Worm (Caenorhabditis elegans): Measurements from ENCODE around the gene hat-1.

The hat-1 gene

DNA sequence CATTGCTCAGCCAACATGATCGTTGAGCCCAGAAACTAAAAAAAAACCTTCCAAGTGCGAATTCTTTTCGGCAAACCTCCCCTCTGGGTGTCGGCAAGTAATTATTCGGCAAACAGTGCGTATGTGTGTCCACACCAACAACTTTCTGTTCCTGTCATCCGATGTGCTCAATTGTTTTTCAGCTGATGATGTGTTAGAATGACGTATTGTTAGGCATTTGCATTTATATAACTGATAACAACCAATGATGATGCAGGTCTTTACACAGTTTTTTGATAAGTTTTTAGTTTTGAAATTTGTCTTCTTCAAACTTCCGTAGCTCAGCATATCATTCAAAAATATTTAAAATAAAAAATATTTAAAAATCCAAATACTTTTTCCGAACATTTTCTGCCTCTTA is 28.1 kb downstream of the hat-1 start:
- TF ChIP-seq scrt-1 (GFP tag; IDR thresholded peaks at IDR 0.05) (no peak), hnd-1 (tag; optimal IDR thresholded peaks at IDR 0.05) (no peak), ceh-36 (tag; optimal IDR thresholded peaks at IDR 0.05) (no peak), hmg-4 (GFP tag; optimal IDR thresholded peaks at IDR 0.05) (no peak), ceh-13 (GFP tag; optimal IDR thresholded peaks at IDR 0.05) (no peak), F13C5.2 (tag; optimal IDR thresholded peaks at IDR 0.05) (no peak), hmbx-1 (tag; optimal IDR thresholded peaks at IDR 0.05) (no peak)

DNA sequence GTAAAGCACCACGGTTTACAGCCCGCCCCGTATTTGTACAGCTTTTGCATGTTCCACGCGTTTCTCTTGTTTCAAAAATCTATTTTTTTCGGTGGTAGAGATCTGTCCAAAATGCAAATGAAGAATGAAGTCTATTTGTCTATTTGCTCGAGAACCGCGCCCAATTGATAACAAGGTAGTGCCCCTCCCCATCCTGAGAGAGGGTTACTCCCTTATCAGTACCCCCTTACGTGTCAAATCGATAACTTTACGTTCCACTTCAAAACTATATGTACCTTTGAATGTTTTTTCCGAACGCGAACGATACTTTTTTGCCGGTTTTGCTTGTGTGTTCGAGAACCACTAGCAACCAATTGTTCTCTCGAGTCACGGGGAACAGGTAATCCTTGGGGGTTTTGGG is 31.0 kb downstream of the hat-1 start:
- TF ChIP-seq hmbx-1 (tag; optimal IDR thresholded peaks at IDR 0.05) (no peak), hnd-1 (tag; optimal IDR thresholded peaks at IDR 0.05) (no peak), ama-1 (optimal IDR thresholded peaks at IDR 0.05) (no peak), tbx-11 (GFP tag; IDR thresholded peaks at IDR 0.05) (no peak), hmg-4 (GFP tag; optimal IDR thresholded peaks at IDR 0.05) (no peak), aly-1 (tag; optimal IDR thresholded peaks at IDR 0.05) (no peak), B0310.2 (tag; optimal IDR thresholded peaks at IDR 0.05) (no peak), scrt-1 (GFP tag; IDR thresholded peaks at IDR 0.05) (no peak), sea-1 (GFP tag; conservative IDR thresholded peaks at IDR 0.05) (no peak), ceh-13 (GFP tag; optimal IDR thresholded peaks at IDR 0.05) (no peak), ceh-36 (tag; optimal IDR thresholded peaks at IDR 0.05) (no peak), pes-1 (GFP tag; IDR thresholded peaks at IDR 0.05) (no peak), F13C5.2 (tag; optimal IDR thresholded peaks at IDR 0.05) (no peak), flt-1 (GFP tag; IDR thresholded peaks at IDR 0.05) (no peak), ets-7 (tag; optimal IDR thresholded peaks at IDR 0.05) (no peak), tbx-37 (GFP tag; conservative IDR thresholded peaks at IDR 0.05) (no peak), tra-4 (tag; optimal IDR thresholded peaks at IDR 0.05) (no peak)

DNA sequence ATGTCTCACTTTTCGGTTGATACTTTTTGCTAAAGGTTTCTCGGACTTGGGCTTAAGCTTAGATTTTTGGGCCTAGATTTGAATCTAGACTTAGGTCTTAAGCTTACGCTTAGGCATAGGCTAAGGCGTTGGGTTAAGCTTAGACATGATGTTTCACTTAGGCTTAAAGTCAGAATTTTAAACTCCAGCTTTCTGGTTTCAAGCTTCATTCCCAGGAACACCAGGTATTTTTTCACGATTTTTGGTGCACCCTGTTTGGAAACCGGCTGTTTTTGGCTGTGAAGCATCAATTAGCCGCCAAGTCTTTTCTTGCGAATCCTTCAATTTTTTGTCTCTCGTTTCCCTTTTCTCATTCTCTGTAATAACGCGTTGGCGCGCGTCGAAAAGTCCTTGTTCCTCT is 33.2 kb downstream of the hat-1 start:
- no peak for TF ChIP-seq hmg-4 (GFP tag; optimal IDR thresholded peaks at IDR 0.05)
- no peak for TF ChIP-seq aly-1 (tag; optimal IDR thresholded peaks at IDR 0.05)
- TF ChIP-seq pes-1 (GFP tag; IDR thresholded peaks at IDR 0.05): no peak
- 0 out of 2 replicates have a peak, but pooled peaks have one; percentile 2 for TF ChIP-seq tbx-37 (GFP tag; conservative IDR thresholded peaks at IDR 0.05)
- TF ChIP-seq B0310.2 (tag; optimal IDR thresholded peaks at IDR 0.05): no peak

DNA sequence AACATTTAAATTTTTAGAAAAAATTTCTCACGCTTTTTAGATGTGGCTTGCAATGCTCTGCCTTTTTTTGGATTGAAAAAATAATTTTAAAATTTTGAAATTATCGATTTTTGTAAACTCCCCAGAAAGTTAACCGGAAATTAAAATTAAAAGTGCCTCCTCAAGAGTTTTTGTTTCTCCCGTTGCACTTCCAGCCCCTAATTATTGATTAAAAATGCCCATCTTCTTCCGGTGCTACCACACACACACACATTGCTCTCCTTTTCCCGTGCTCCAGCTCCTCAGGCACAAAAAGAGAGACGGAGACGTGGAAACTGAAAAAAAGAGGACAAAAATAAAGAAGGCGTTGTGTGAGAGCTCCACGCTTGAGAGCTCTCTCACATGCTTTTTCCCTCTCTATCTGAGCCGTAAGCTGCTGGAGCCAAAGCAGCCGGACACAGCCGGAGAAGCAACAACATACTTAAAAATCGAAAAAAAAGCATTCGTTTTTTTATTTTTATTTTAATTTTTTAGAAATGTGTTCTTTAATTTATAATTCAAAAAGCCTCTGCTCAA is 39.6 kb downstream of the hat-1 start:
- TF ChIP-seq sea-1 (GFP tag; conservative IDR thresholded peaks at IDR 0.05) (0 out of 2 replicates have a peak, but pooled peaks have one; percentile 30), B0310.2 (tag; optimal IDR thresholded peaks at IDR 0.05) (no peak), hmg-4 (GFP tag; optimal IDR thresholded peaks at IDR 0.05) (no peak), tbx-11 (GFP tag; IDR thresholded peaks at IDR 0.05) (no peak), pes-1 (GFP tag; IDR thresholded peaks at IDR 0.05) (no peak), hmbx-1 (tag; optimal IDR thresholded peaks at IDR 0.05) (no peak), F13C5.2 (tag; optimal IDR thresholded peaks at IDR 0.05) (no peak), hnd-1 (tag; optimal IDR thresholded peaks at IDR 0.05) (no peak)

DNA sequence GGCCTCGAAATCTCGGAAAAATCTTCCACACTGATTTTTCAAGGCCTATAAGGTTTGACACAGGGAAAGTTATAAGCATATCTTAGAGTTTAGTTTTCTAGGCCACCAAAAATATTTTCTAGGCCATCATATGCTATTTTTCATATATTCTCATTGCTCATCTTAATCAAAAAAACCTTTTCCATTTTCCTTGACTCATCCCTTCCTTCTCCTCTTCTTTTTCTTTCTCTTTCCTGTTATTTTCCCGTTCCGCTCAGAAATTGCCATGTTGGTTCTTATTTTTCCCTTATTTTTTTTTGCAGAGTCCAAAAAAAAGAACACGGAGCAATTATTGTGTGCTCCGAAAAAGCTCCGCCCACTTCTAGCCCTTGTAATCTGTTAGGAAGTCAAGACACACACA is 42.4 kb downstream of the hat-1 start, which contains the start of gene tbc-8:
Gene tbc-8, plus strand, starts transcription at position 301 of the 400 bp plus-strand sequence.
- no peak for TF ChIP-seq hmbx-1 (tag; optimal IDR thresholded peaks at IDR 0.05)
- no peak for TF ChIP-seq flt-1 (GFP tag; IDR thresholded peaks at IDR 0.05)
- TF ChIP-seq ceh-13 (GFP tag; optimal IDR thresholded peaks at IDR 0.05): no peak
- TF ChIP-seq B0310.2 (tag; optimal IDR thresholded peaks at IDR 0.05): no peak
- TF ChIP-seq sea-1 (GFP tag; conservative IDR thresholded peaks at IDR 0.05): no peak

DNA sequence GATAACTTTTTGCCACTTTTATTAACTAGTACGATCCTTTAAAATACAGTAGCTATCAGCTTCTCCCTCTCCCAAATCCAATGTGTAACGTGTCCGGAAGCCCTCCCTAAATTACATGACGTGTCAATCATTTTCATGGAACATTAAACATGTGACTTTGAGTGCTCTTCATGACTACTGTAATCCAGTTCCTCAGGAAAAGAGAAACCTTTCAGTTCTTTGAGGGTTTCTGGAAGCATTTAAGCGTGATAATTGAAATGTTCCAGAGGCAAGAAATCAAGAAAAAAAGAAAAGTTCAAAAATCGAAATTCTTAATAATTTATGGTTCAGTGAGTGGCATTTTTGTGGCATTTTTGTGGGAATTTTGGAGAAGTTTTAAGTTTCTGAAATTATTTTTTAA is 44.1 kb downstream of the hat-1 start:
- TF ChIP-seq aly-1 (tag; optimal IDR thresholded peaks at IDR 0.05) (no peak), ceh-36 (tag; optimal IDR thresholded peaks at IDR 0.05) (no peak)

DNA sequence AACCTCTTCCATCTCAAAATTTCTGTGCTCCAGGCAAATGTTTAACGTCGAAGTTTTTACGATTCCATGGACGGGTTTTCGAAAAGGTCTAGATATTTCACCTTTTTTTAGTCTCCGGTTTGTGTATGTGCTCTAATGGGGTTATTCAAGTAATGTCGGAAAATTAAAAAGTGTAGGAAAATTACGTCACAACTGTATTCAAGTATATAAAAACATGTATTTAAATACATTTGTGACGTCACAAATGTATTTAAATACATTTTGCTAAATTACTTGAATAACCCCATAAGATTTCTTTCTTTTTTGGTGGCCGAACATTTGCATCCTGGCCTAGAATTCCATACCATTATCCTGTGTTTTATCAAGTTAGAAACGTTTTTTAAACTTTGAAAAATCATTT is 45.6 kb downstream of the hat-1 start:
- TF ChIP-seq pes-1 (GFP tag; IDR thresholded peaks at IDR 0.05) (no peak), ceh-13 (GFP tag; optimal IDR thresholded peaks at IDR 0.05) (no peak), sea-1 (GFP tag; conservative IDR thresholded peaks at IDR 0.05) (no peak), ets-7 (tag; optimal IDR thresholded peaks at IDR 0.05) (no peak), flt-1 (GFP tag; IDR thresholded peaks at IDR 0.05) (no peak), aly-1 (tag; optimal IDR thresholded peaks at IDR 0.05) (no peak), ama-1 (optimal IDR thresholded peaks at IDR 0.05) (no peak)

DNA sequence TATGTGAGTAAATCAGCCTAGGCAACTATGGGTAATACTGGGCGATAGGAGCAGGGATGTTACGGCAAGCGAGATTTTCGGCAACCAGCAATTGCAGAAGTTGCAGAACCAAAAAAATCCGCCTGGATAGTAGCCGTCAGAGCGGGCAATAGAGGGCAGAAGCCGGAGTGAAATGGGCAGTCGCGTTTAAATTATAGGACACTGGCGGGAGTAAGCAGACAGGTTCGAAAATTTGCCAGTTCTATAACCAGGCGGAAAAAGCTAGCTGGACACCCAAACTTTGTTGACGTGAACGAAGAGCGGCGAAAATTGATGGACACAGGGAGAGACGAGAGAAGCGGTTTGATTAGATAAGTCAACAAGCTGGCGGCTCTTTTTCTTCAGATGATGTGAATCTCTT is 47.1 kb downstream of the hat-1 start:
- TF ChIP-seq flt-1 (GFP tag; IDR thresholded peaks at IDR 0.05) (no peak), aly-1 (tag; optimal IDR thresholded peaks at IDR 0.05) (no peak), hmg-4 (GFP tag; optimal IDR thresholded peaks at IDR 0.05) (no peak), tbx-11 (GFP tag; IDR thresholded peaks at IDR 0.05) (no peak)

DNA sequence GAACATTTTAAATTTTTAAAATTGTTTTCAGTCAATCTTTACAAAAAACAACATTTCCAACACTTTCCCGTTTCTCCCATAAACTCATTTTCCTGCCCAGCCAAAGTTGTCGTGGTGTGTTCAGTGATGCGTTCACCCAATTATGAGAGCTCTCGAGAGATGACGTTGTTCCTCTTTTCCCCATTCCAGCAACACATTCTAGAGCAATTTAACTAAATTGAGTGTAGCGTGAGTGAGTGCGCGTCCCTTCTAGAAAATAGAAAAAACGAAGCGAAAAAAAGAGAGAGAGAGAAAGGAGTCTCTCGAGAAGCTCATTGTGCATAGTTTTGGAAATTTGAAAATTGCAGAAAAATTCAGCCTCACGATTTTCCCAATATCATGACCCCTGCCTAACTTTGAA is 48.3 kb downstream of the hat-1 start:
- TF ChIP-seq ets-7 (tag; optimal IDR thresholded peaks at IDR 0.05) (no peak), hmbx-1 (tag; optimal IDR thresholded peaks at IDR 0.05) (no peak), hmg-4 (GFP tag; optimal IDR thresholded peaks at IDR 0.05) (no peak), scrt-1 (GFP tag; IDR thresholded peaks at IDR 0.05) (no peak), tbx-11 (GFP tag; IDR thresholded peaks at IDR 0.05) (no peak), tbx-37 (GFP tag; conservative IDR thresholded peaks at IDR 0.05) (no peak), ama-1 (optimal IDR thresholded peaks at IDR 0.05) (no peak), ceh-36 (tag; optimal IDR thresholded peaks at IDR 0.05) (no peak), B0310.2 (tag; optimal IDR thresholded peaks at IDR 0.05) (no peak), aly-1 (tag; optimal IDR thresholded peaks at IDR 0.05) (no peak), pes-1 (GFP tag; IDR thresholded peaks at IDR 0.05) (no peak), hnd-1 (tag; optimal IDR thresholded peaks at IDR 0.05) (no peak)

Measured in whole organism, early embryonic.